Worm (Caenorhabditis elegans): ENCODE results near the gene F07A11.1.

DNA sequence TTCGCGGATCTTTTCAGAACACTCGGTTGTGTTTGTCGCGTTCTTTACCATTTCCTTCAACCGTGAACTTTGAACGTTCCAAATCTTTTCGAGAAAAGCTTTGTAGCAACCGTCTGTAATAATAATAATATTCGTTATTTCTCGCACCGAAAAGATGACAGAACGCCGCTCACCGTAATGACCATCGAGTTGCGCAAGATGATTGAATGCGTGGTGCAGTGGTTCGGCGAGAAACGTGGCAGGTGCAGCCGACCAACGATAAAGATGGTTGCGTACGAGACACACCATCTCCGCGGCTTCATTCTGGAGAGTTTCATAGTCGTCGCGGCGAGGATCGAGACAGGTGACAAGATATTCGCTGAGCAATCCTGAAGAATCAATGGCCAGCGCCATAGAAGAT is 49.0 kb downstream of the F07A11.1 start:
- TF ChIP-seq nhr-76 (tag; optimal IDR thresholded peaks at IDR 0.05) = no peak
- no peak for TF ChIP-seq pha-4 (tag; optimal IDR thresholded peaks at IDR 0.05)
- no peak for TF ChIP-seq ztf-11 (tag; optimal IDR thresholded peaks at IDR 0.05)
- no peak for TF ChIP-seq ces-1 (GFP tag; optimal IDR thresholded peaks at IDR 0.05)
- TF ChIP-seq elt-1 (tag; optimal IDR thresholded peaks at IDR 0.05; ENCODE audit: borderline replicate concordance, insufficient read depth) = no peak
- peak; percentile 6 for TF ChIP-seq nhr-2 (tag; optimal IDR thresholded peaks at IDR 0.05)
- no peak for TF ChIP-seq unc-39 (tag; optimal IDR thresholded peaks at IDR 0.05)
- TF ChIP-seq nhr-237 (tag; optimal IDR thresholded peaks at IDR 0.05) = no peak
- no peak for TF ChIP-seq snpc-4 (tag; optimal IDR thresholded peaks at IDR 0.05)
- TF ChIP-seq elt-3 (tag; optimal IDR thresholded peaks at IDR 0.05) = no peak
- TF ChIP-seq lsy-2 (tag; optimal IDR thresholded peaks at IDR 0.05) = no peak
- TF ChIP-seq sem-2 (GFP tag; optimal IDR thresholded peaks at IDR 0.05) = no peak
